Fruit fly (Drosophila melanogaster) whole organism, embryonic: Measurements from ENCODE around the gene Hrs.

Experiments
- Adf1 ChIP-seq: fragments of 200-800 bp; sonication (Bioruptor generic); IDR thresholded peaks from 2 replicates; pipeline ENCODE4 v1.3.6; 2022; ENCODE audit warnings: missing biosample characterization, missing genetic modification characterization
- CG10147 ChIP-seq: fragments of 200-800 bp; sonication (Bioruptor generic); optimal IDR thresholded peaks from 2 replicates; lab custom pipeline; 2019; ENCODE audit warnings: missing biosample characterization, mild to moderate bottlenecking, missing genetic modification characterization, moderate library complexity
- CG10321 ChIP-seq: fragments of 200-800 bp; sonication (Bioruptor generic); IDR thresholded peaks from 2 replicates; pipeline ENCODE4 v1.3.6; 2022; ENCODE audit warnings: missing biosample characterization, missing genetic modification characterization
- CG11695 ChIP-seq: fragments of 200-800 bp; sonication (Bioruptor generic); IDR thresholded peaks from 3 replicates; pipeline ENCODE4 v1.3.6; 2022; ENCODE audit warnings: missing biosample characterization, missing genetic modification characterization
- CG11723 ChIP-seq: fragments of 200-800 bp; sonication (Bioruptor generic); optimal IDR thresholded peaks from 2 replicates; lab custom pipeline; 2017; ENCODE audit warnings: missing biosample characterization, mild to moderate bottlenecking, missing genetic modification characterization
- CG13123 ChIP-seq: fragments of 200-800 bp; sonication (Bioruptor generic); optimal IDR thresholded peaks from 2 replicates; lab custom pipeline; 2016; ENCODE audit warnings: missing biosample characterization, missing genetic modification characterization
- CG13424 ChIP-seq: fragments of 200-800 bp; sonication (Bioruptor generic); optimal IDR thresholded peaks from 2 replicates; lab custom pipeline; 2019; ENCODE audit warnings: missing biosample characterization, mild to moderate bottlenecking, missing genetic modification characterization, moderate library complexity
- CG13894 ChIP-seq: fragments of 200-800 bp; sonication (Bioruptor generic); optimal IDR thresholded peaks from 3 replicates; lab custom pipeline; 2018; ENCODE audit warnings: missing biosample characterization, mild to moderate bottlenecking, missing genetic modification characterization, moderate library complexity
- CG14014 ChIP-seq: fragments of 200-800 bp; sonication (Bioruptor generic); IDR thresholded peaks from 2 replicates; pipeline ENCODE4 v1.3.6; 2022; ENCODE audit warnings: missing biosample characterization, missing genetic modification characterization
- CG15601 ChIP-seq: fragments of 200-800 bp; sonication (Bioruptor generic); optimal IDR thresholded peaks from 3 replicates; lab custom pipeline; 2019; ENCODE audit warnings: missing biosample characterization, mild to moderate bottlenecking, missing genetic modification characterization, moderate library complexity
- CG16863 ChIP-seq: fragments of 200-800 bp; sonication (Bioruptor generic); optimal IDR thresholded peaks from 3 replicates; lab custom pipeline; 2016; ENCODE audit warnings: missing biosample characterization, missing genetic modification characterization
- CG2202 ChIP-seq: fragments of 200-800 bp; sonication (Bioruptor generic); optimal IDR thresholded peaks from 2 replicates; lab custom pipeline; 2018; ENCODE audit warnings: missing biosample characterization, mild to moderate bottlenecking, missing genetic modification characterization
- CG2678 ChIP-seq: fragments of 200-800 bp; sonication (Bioruptor generic); optimal IDR thresholded peaks from 3 replicates; lab custom pipeline; 2019; ENCODE audit warnings: missing biosample characterization, mild to moderate bottlenecking, missing genetic modification characterization, moderate library complexity
- CG3726 ChIP-seq: fragments of 200-800 bp; sonication (Bioruptor generic); IDR thresholded peaks from 3 replicates; pipeline ENCODE4, ENCODE4 v1.3.6; 2022; ENCODE audit warnings: missing biosample characterization, missing genetic modification characterization
- CG4360 ChIP-seq: fragments of 200-800 bp; sonication (Bioruptor generic); IDR thresholded peaks from 2 replicates; pipeline ENCODE4 v1.3.6; 2022; ENCODE audit warnings: missing biosample characterization, missing genetic modification characterization
- CG4617 ChIP-seq: fragments of 200-800 bp; sonication (Bioruptor generic); optimal IDR thresholded peaks from 3 replicates; lab custom pipeline; 2016; ENCODE audit warnings: missing biosample characterization, missing genetic modification characterization, borderline replicate concordance
- CG4730 ChIP-seq: fragments of 200-800 bp; sonication (Bioruptor generic); IDR thresholded peaks from 2 replicates; pipeline ENCODE4 v1.3.6; 2022; ENCODE audit warnings: missing biosample characterization, missing genetic modification characterization
- CG4854 ChIP-seq: fragments of 200-800 bp; sonication (Bioruptor generic); optimal IDR thresholded peaks from 2 replicates; lab custom pipeline; 2016; ENCODE audit warnings: missing biosample characterization, missing genetic modification characterization, inconsistent platforms
- CG7928 ChIP-seq: fragments of 200-800 bp; sonication (Bioruptor generic); optimal IDR thresholded peaks from 2 replicates; lab custom pipeline; 2017; ENCODE audit warnings: missing biosample characterization, mild to moderate bottlenecking, missing genetic modification characterization
- CG8359 ChIP-seq: fragments of 200-800 bp; sonication (Bioruptor generic); optimal IDR thresholded peaks from 2 replicates; lab custom pipeline; 2017; ENCODE audit warnings: missing biosample characterization, mild to moderate bottlenecking, missing genetic modification characterization, borderline replicate concordance
- CG9215 ChIP-seq: fragments of 200-800 bp; sonication (Bioruptor generic); IDR thresholded peaks from 2 replicates; pipeline ENCODE4 v1.3.6; 2022; ENCODE audit warnings: missing biosample characterization, missing genetic modification characterization
- CrebB ChIP-seq: fragments of 200-800 bp; sonication (Bioruptor generic); optimal IDR thresholded peaks from 3 replicates; lab custom pipeline; 2018; ENCODE audit warnings: missing biosample characterization, mild to moderate bottlenecking, missing genetic modification characterization
- Elba2 ChIP-seq: fragments of 200-800 bp; sonication (Bioruptor generic); optimal IDR thresholded peaks from 3 replicates; lab custom pipeline; 2016; ENCODE audit warnings: missing biosample characterization, missing genetic modification characterization
- Fer2 ChIP-seq: fragments of 200-800 bp; sonication (Bioruptor generic); optimal IDR thresholded peaks from 2 replicates; lab custom pipeline; 2018; ENCODE audit warnings: missing biosample characterization, mild to moderate bottlenecking, missing genetic modification characterization, moderate library complexity
- Hmx ChIP-seq: fragments of 200-800 bp; sonication (Bioruptor generic); optimal IDR thresholded peaks from 2 replicates; lab custom pipeline; 2016; ENCODE audit warnings: missing biosample characterization, missing genetic modification characterization
- Hr3 ChIP-seq: fragments of 200-800 bp; sonication (Bioruptor generic); optimal IDR thresholded peaks from 3 replicates; lab custom pipeline; 2016; ENCODE audit warnings: missing biosample characterization, missing genetic modification characterization
- Jarid2 ChIP-seq: fragments of 200-800 bp; sonication (Bioruptor generic); optimal IDR thresholded peaks from 3 replicates; lab custom pipeline; 2017; ENCODE audit warnings: mild to moderate bottlenecking, missing biosample characterization, missing genetic modification reagents, missing genetic modification characterization
- Myb ChIP-seq: fragments of 200-800 bp; sonication (Bioruptor generic); optimal IDR thresholded peaks from 2 replicates; lab custom pipeline; 2016; ENCODE audit warnings: missing biosample characterization, missing genetic modification characterization
- PHDP ChIP-seq: fragments of 200-800 bp; sonication (Bioruptor generic); optimal IDR thresholded peaks from 3 replicates; lab custom pipeline; 2018; ENCODE audit warnings: missing biosample characterization, mild to moderate bottlenecking, missing genetic modification characterization, moderate library complexity
- Scr ChIP-seq: fragments of 200-800 bp; sonication (Bioruptor generic); IDR thresholded peaks from 2 replicates; pipeline ENCODE4 v1.3.6; 2022; ENCODE audit warnings: missing biosample characterization, missing genetic modification characterization; ENCODE audit not compliant: partially characterized antibody
- Sin3A ChIP-seq: fragments of >200 bp; optimal IDR thresholded peaks from 2 replicates; lab custom pipeline; 2018
- cad ChIP-seq: fragments of >200 bp; optimal IDR thresholded peaks from 2 replicates; lab custom pipeline; 2017; ENCODE audit warnings: missing biosample characterization, missing genetic modification characterization
- cato ChIP-seq: fragments of 200-800 bp; sonication (Bioruptor generic); optimal IDR thresholded peaks from 2 replicates; lab custom pipeline; 2016; ENCODE audit warnings: missing biosample characterization, missing genetic modification characterization, borderline replicate concordance
- chm ChIP-seq: fragments of 200-800 bp; sonication (Bioruptor generic); IDR thresholded peaks from 2 replicates; pipeline ENCODE4 v1.3.6; 2022; ENCODE audit warnings: missing biosample characterization, missing genetic modification characterization
- crc ChIP-seq: fragments of 200-800 bp; sonication (Bioruptor generic); optimal IDR thresholded peaks from 2 replicates; lab custom pipeline; 2016; ENCODE audit warnings: missing biosample characterization, missing genetic modification characterization
- eyg ChIP-seq: fragments of 200-800 bp; sonication (Bioruptor generic); optimal IDR thresholded peaks from 3 replicates; lab custom pipeline; 2016; ENCODE audit warnings: missing biosample characterization, missing genetic modification characterization
- fd102C ChIP-seq: fragments of 200-800 bp; sonication (Bioruptor generic); optimal IDR thresholded peaks from 2 replicates; lab custom pipeline; 2018; ENCODE audit warnings: missing biosample characterization, mild to moderate bottlenecking, missing genetic modification characterization, moderate library complexity
- fd96Cb ChIP-seq: fragments of 200-800 bp; sonication (Bioruptor generic); optimal IDR thresholded peaks from 2 replicates; lab custom pipeline; 2018; ENCODE audit warnings: missing biosample characterization, mild to moderate bottlenecking, missing genetic modification characterization, moderate library complexity
- h ChIP-seq: fragments of >200 bp; optimal IDR thresholded peaks from 2 replicates; lab custom pipeline; 2017
- hb ChIP-seq: fragments of 200-800 bp; sonication (Bioruptor generic); IDR thresholded peaks from 3 replicates; pipeline ENCODE4 v1.3.6; 2022; ENCODE audit warnings: missing biosample characterization, missing genetic modification characterization; ENCODE audit not compliant: partially characterized antibody
- ken ChIP-seq: fragments of 200-800 bp; sonication (Bioruptor generic); IDR thresholded peaks from 3 replicates; pipeline ENCODE4 v1.3.6; 2022; ENCODE audit warnings: missing biosample characterization, missing genetic modification characterization
- lilli ChIP-seq: fragments of 200-800 bp; sonication (Bioruptor generic); optimal IDR thresholded peaks from 3 replicates; lab custom pipeline; 2016; ENCODE audit warnings: missing biosample characterization, missing genetic modification characterization
- nerfin-2 ChIP-seq: fragments of 200-800 bp; sonication (Bioruptor generic); IDR thresholded peaks from 2 replicates; pipeline ENCODE4 v1.3.6; 2022; ENCODE audit warnings: missing biosample characterization, missing genetic modification characterization; ENCODE audit not compliant: partially characterized antibody
- phol ChIP-seq: fragments of 200-800 bp; sonication (Bioruptor generic); optimal IDR thresholded peaks from 3 replicates; lab custom pipeline; 2018; ENCODE audit warnings: missing biosample characterization, mild to moderate bottlenecking, missing genetic modification characterization, moderate library complexity
- psq ChIP-seq: fragments of 200-800 bp; sonication (Bioruptor generic); optimal IDR thresholded peaks from 2 replicates; lab custom pipeline; 2017; ENCODE audit warnings: missing biosample characterization, missing genetic modification characterization
- ranshi ChIP-seq: fragments of 200-800 bp; sonication (Bioruptor generic); IDR thresholded peaks from 2 replicates; pipeline ENCODE4 v1.3.6; 2022; ENCODE audit warnings: missing biosample characterization, missing genetic modification characterization
- rib ChIP-seq: fragments of 200-800 bp; sonication (Bioruptor generic); IDR thresholded peaks from 2 replicates; pipeline ENCODE4 v1.3.6; 2022; ENCODE audit warnings: missing biosample characterization, missing genetic modification characterization
- sd ChIP-seq: fragments of 200-800 bp; sonication (Bioruptor generic); optimal IDR thresholded peaks from 3 replicates; lab custom pipeline; 2018; ENCODE audit warnings: missing biosample characterization, mild to moderate bottlenecking, missing genetic modification characterization, moderate library complexity
- sima ChIP-seq: fragments of 200-800 bp; sonication (Bioruptor generic); optimal IDR thresholded peaks from 2 replicates; lab custom pipeline; 2016; ENCODE audit warnings: missing biosample characterization, missing genetic modification characterization
- slbo ChIP-seq: fragments of 200-800 bp; sonication (Bioruptor generic); IDR thresholded peaks from 2 replicates; pipeline ENCODE4 v1.3.6; 2022; ENCODE audit warnings: missing biosample characterization, missing genetic modification characterization
- ssp ChIP-seq: fragments of 200-800 bp; sonication (Bioruptor generic); IDR thresholded peaks from 2 replicates; pipeline ENCODE4 v1.3.6; 2022; ENCODE audit warnings: missing biosample characterization, missing genetic modification characterization
- tna ChIP-seq: fragments of 200-800 bp; sonication (Bioruptor generic); IDR thresholded peaks from 2 replicates; pipeline ENCODE4 v1.3.6; 2022; ENCODE audit warnings: missing biosample characterization, missing genetic modification characterization; ENCODE audit not compliant: partially characterized antibody

Hrs gene

dm6 chr2L:2767627-2768026, 27.8 kb downstream of the Hrs start, which contains the start of the genes Taf10b and Taf10 (continued):
- TF ChIP-seq ranshi (GFP tag; lab: Robert Waterston, UW) = no peak
- peak; percentile 16 for TF ChIP-seq lilli (GFP tag; lab: Kevin White, UChicago)
- TF ChIP-seq hb (GFP tag; lab: Robert Waterston, UW) = peak; percentile 79; the same call in 2 of the 3 replicates
- no peak for TF ChIP-seq CG4854 (GFP tag; lab: Kevin White, UChicago)
- TF ChIP-seq Myb (GFP tag; lab: Kevin White, UChicago) = no peak
- peak; percentile 71 for TF ChIP-seq CG4617
- TF ChIP-seq Sin3A = no peak
- no peak for TF ChIP-seq cato (GFP tag; lab: Kevin White, UChicago)
- no peak for TF ChIP-seq CG9215 (GFP tag; lab: Robert Waterston, UW)
- no peak for TF ChIP-seq crc
- no peak for TF ChIP-seq fd96Cb
- peak; percentile 79 for TF ChIP-seq tna (GFP tag; lab: Robert Waterston, UW)
- TF ChIP-seq Fer2 (tag; lab: Kevin White, UChicago) = no peak
- no peak for TF ChIP-seq cad (GFP tag; lab: Kevin White, UChicago)
- no peak for TF ChIP-seq CG13894 (tag; lab: Kevin White, UChicago)
- no peak for TF ChIP-seq CG13424
- no peak for TF ChIP-seq Elba2 (GFP tag; lab: Kevin White, UChicago)
- no peak for TF ChIP-seq h (lab: Kevin White, UChicago)
- no peak for TF ChIP-seq CG11723 (GFP tag; lab: Kevin White, UChicago)
- TF ChIP-seq Jarid2 (GFP tag; lab: Kevin White, UChicago) = no peak
- no peak for TF ChIP-seq fd102C
- no peak for TF ChIP-seq eyg (GFP tag; lab: Kevin White, UChicago)
- no peak for TF ChIP-seq sima (GFP tag; lab: Kevin White, UChicago)
- TF ChIP-seq CG4730 = no peak
- no peak for TF ChIP-seq rib (GFP tag; lab: Robert Waterston, UW)
- no peak for TF ChIP-seq Hmx (GFP tag; lab: Kevin White, UChicago)
- no peak for TF ChIP-seq CG14014
- TF ChIP-seq CG2202 (tag; lab: Kevin White, UChicago) = no peak
- no peak for TF ChIP-seq slbo (GFP tag; lab: Robert Waterston, UW)
- TF ChIP-seq Adf1 (GFP tag; lab: Robert Waterston, UW) = 0 out of 2 replicates have a peak, but pooled peaks have one; percentile 7
- TF ChIP-seq CG10147 (GFP tag; lab: Kevin White, UChicago) = peak; percentile 15
- TF ChIP-seq CG2678 (tag; lab: Kevin White, UChicago) = no peak
- no peak for TF ChIP-seq chm
- TF ChIP-seq CG4360 (GFP tag; lab: Robert Waterston, UW) = no peak
- no peak for TF ChIP-seq ssp (GFP tag; lab: Robert Waterston, UW)
- TF ChIP-seq ken (GFP tag; lab: Robert Waterston, UW) = no peak
- TF ChIP-seq CG16863 (GFP tag; lab: Kevin White, UChicago) = no peak
- TF ChIP-seq sd (tag; lab: Kevin White, UChicago) = peak; percentile 48
- TF ChIP-seq CG13123 (GFP tag; lab: Kevin White, UChicago) = no peak
- TF ChIP-seq CG15601 (tag; lab: Kevin White, UChicago) = no peak
- no peak for TF ChIP-seq CG10321 (GFP tag; lab: Robert Waterston, UW)
- TF ChIP-seq phol (tag; lab: Kevin White, UChicago) = peak; percentile 1
- TF ChIP-seq PHDP = no peak
- TF ChIP-seq Scr (GFP tag; lab: Robert Waterston, UW) = peak; percentile 81
- no peak for TF ChIP-seq CG11695 (GFP tag; lab: Robert Waterston, UW)
- peak; percentile 37 for TF ChIP-seq CrebB (tag; lab: Kevin White, UChicago)
- TF ChIP-seq CG3726 (GFP tag; lab: Robert Waterston, UW) = no peak
- TF ChIP-seq Hr3 (GFP tag; lab: Kevin White, UChicago) = no peak
- TF ChIP-seq CG8359 (GFP tag; lab: Kevin White, UChicago) = no peak
- peak; percentile 93 for TF ChIP-seq nerfin-2 (GFP tag; lab: Robert Waterston, UW)
- TF ChIP-seq CG7928 (GFP tag; lab: Kevin White, UChicago) = no peak
- TF ChIP-seq psq = no peak
